Worm (Caenorhabditis elegans): Measurements from ENCODE around the gene srt-35.
"Not testable (repeated sequence)": the region's sequence is repeated elsewhere in the genome, so short reads cannot be mapped to it uniquely, and the experiment has no call there.

The srt-35 gene

DNA sequence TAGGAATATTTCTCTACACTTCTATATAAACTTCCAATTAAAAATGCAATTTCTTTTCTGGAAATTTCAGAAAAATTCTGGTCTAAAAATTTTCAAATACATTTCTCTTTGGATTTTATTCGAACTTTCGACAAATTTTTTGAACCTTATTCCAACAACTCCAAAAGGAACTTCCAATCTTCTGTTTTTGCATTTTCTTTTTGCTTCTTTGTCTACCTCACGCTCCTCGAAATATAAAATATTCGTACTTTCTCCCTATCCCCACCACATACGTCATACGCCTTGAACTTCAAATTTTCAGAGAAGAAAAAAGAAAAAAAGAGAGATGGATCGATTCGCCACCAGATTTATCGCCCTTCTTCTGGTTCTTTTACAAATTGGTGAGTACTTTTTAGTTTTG is 45.1 kb downstream of the srt-35 start, which contains the start of gene nlp-9:
TSS of gene nlp-9 (plus strand) at position 301 of the 400 bp plus-strand sequence.
- TF ChIP-seq lin-13 (tag; optimal IDR thresholded peaks at IDR 0.05) = no peak
- no peak for TF ChIP-seq nhr-76 (tag; optimal IDR thresholded peaks at IDR 0.05)
- no peak for TF ChIP-seq nhr-2 (tag; optimal IDR thresholded peaks at IDR 0.05)
- no peak for TF ChIP-seq unc-62 (GFP tag; optimal IDR thresholded peaks at IDR 0.05)
- TF ChIP-seq ceh-83 (GFP tag; optimal IDR thresholded peaks at IDR 0.05) = no peak
- no peak for TF ChIP-seq mab-5 (tag; optimal IDR thresholded peaks at IDR 0.05)
- TF ChIP-seq lin-32 (GFP tag; optimal IDR thresholded peaks at IDR 0.05) = no peak
- TF ChIP-seq ham-2 (GFP tag; optimal IDR thresholded peaks at IDR 0.05) = no peak
- TF ChIP-seq flh-1 (GFP tag; optimal IDR thresholded peaks at IDR 0.05) = no peak
- no peak for TF ChIP-seq elt-1 (tag; optimal IDR thresholded peaks at IDR 0.05; ENCODE audit: borderline replicate concordance, insufficient read depth)
- no peak for TF ChIP-seq pha-4 (tag; optimal IDR thresholded peaks at IDR 0.05)
- no peak for TF ChIP-seq nhr-28 (tag; optimal IDR thresholded peaks at IDR 0.05)
- TF ChIP-seq blmp-1 (tag; optimal IDR thresholded peaks at IDR 0.05) = no peak
- TF ChIP-seq mep-1 (tag; optimal IDR thresholded peaks at IDR 0.05) = no peak
- no peak for TF ChIP-seq cnd-1 (tag; optimal IDR thresholded peaks at IDR 0.05)
- TF ChIP-seq sem-2 (GFP tag; optimal IDR thresholded peaks at IDR 0.05) = no peak
- TF ChIP-seq unc-120 (tag; optimal IDR thresholded peaks at IDR 0.05; ENCODE audit: poor library complexity, severe bottlenecking) = no peak
- TF ChIP-seq sptf-1 (tag; optimal IDR thresholded peaks at IDR 0.05) = no peak
- TF ChIP-seq snpc-4 (tag; optimal IDR thresholded peaks at IDR 0.05) = no peak

- TF ChIP-seq elt-3 (tag; optimal IDR thresholded peaks at IDR 0.05) (no peak), zip-8 (tag; optimal IDR thresholded peaks at IDR 0.05) (no peak), ceh-39 (tag; optimal IDR thresholded peaks at IDR 0.05) (no peak), blmp-1 (tag; optimal IDR thresholded peaks at IDR 0.05) (no peak), M03D4.4 (tag; optimal IDR thresholded peaks at IDR 0.05) (no peak), bed-3 (GFP tag; optimal IDR thresholded peaks at IDR 0.05) (no peak)
Measured at ce11 chrV:4218268-4218667, 46.1 kb downstream of the srt-35 start.

DNA sequence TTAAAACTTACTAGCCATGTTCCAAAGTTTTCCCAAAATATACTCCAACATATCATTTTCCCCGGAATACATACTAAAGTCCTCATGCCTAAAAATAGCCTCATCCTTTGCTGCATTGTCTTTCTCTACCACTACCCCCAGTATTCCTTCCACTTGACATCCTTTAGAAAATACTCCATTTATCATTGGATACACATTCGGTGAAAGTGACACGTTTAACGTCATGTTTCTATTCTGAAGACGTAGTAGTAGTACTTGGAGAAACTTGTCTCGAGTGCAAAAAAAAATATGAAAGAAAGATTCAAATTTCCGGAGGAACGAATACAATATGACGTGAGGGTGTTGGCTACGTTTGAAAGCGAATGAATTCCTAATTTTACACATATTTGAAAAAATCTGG is 47.5 kb downstream of the srt-35 start:
- TF ChIP-seq flh-1 (GFP tag; optimal IDR thresholded peaks at IDR 0.05) = no peak
- no peak for TF ChIP-seq blmp-1 (tag; optimal IDR thresholded peaks at IDR 0.05)
- no peak for TF ChIP-seq ceh-83 (GFP tag; optimal IDR thresholded peaks at IDR 0.05)
- TF ChIP-seq ztf-11 (tag; optimal IDR thresholded peaks at IDR 0.05) = no peak
- TF ChIP-seq mls-2 (tag; optimal IDR thresholded peaks at IDR 0.05) = no peak
- TF ChIP-seq bed-3 (GFP tag; optimal IDR thresholded peaks at IDR 0.05) = no peak
- no peak for TF ChIP-seq unc-120 (tag; optimal IDR thresholded peaks at IDR 0.05; ENCODE audit: poor library complexity, severe bottlenecking)
- TF ChIP-seq ham-2 (GFP tag; optimal IDR thresholded peaks at IDR 0.05) = no peak
- no peak for TF ChIP-seq unc-39 (tag; optimal IDR thresholded peaks at IDR 0.05)
- no peak for TF ChIP-seq mab-5 (tag; optimal IDR thresholded peaks at IDR 0.05)
- no peak for TF ChIP-seq sptf-1 (tag; optimal IDR thresholded peaks at IDR 0.05)

DNA sequence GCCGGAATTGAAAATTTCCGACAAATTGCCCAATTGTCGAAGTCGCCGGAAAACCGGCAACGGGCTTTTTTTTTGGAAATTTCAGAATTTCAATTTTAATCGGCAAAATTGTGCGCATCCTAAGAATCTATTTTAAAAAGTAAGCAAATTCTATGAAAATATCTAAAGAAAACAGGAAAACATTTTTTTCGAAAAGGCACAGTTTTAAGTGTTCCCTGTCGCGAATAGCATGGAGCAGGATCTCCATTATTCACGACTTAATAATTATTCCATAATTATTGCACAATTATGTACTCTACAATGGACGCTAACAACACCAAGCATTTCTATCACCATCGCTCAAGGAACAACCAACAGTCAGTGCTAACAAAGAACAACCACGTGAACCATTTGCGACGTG is 48.6 kb downstream of the srt-35 start, which contains the start of gene H43I07.4:
TSS of gene H43I07.4 (plus strand) at position 301 of the 400 bp plus-strand sequence.
- not testable (repeated sequence) for TF ChIP-seq nhr-2, cnd-1, zip-8 (tag; optimal IDR thresholded peaks at IDR 0.05)

DNA sequence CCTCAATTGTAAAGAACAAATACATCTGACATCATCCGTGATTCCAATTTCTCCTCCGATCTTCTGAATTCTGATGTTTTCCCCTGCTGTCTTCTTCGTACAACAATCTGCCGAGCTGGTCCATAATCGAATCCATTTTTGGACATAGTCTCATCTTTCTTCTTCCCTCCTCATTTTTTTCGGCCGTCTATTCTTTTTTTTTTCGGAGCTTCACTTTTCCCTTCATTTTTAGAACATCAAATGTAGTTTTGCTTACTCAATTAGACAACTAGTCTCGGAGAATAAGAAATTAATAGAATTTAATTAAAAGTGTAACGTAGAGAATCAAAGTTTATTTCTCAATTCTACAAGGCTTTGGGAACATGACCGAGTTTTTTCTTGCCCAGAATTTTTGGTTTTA is 52.9 kb downstream of the srt-35 start:
- TF ChIP-seq unc-62 (GFP tag; optimal IDR thresholded peaks at IDR 0.05) (no peak), hlh-1 (tag; optimal IDR thresholded peaks at IDR 0.05) (no peak), unc-120 (tag; optimal IDR thresholded peaks at IDR 0.05; ENCODE audit: poor library complexity, severe bottlenecking) (no peak), bed-3 (GFP tag; optimal IDR thresholded peaks at IDR 0.05) (no peak), nhr-2 (tag; optimal IDR thresholded peaks at IDR 0.05) (no peak), mab-5 (tag; optimal IDR thresholded peaks at IDR 0.05) (no peak), lin-32 (GFP tag; optimal IDR thresholded peaks at IDR 0.05) (no peak), ham-2 (GFP tag; optimal IDR thresholded peaks at IDR 0.05) (no peak), drap-1 (GFP tag; optimal IDR thresholded peaks at IDR 0.05) (no peak), pha-4 (tag; optimal IDR thresholded peaks at IDR 0.05) (no peak), ceh-39 (tag; optimal IDR thresholded peaks at IDR 0.05) (no peak), ceh-83 (GFP tag; optimal IDR thresholded peaks at IDR 0.05) (no peak), elt-1 (tag; optimal IDR thresholded peaks at IDR 0.05; ENCODE audit: borderline replicate concordance, insufficient read depth) (no peak), ceh-43 (GFP tag; optimal IDR thresholded peaks at IDR 0.05) (no peak), nhr-237 (tag; optimal IDR thresholded peaks at IDR 0.05) (no peak), nhr-28 (tag; optimal IDR thresholded peaks at IDR 0.05) (no peak), mls-2 (tag; optimal IDR thresholded peaks at IDR 0.05) (no peak), nhr-12 (tag; optimal IDR thresholded peaks at IDR 0.05) (no peak), elt-3 (tag; optimal IDR thresholded peaks at IDR 0.05) (no peak), sem-2 (GFP tag; optimal IDR thresholded peaks at IDR 0.05) (no peak)
